Fruit fly (Drosophila melanogaster) whole organism, embryonic: ENCODE results near the gene chrb.

Experiments
- Awh ChIP-seq: fragments of 200-800 bp; sonication (Bioruptor generic); IDR thresholded peaks from 2 replicates; pipeline ENCODE4, ENCODE4 v1.3.6; 2022; ENCODE audit warnings: missing biosample characterization, missing genetic modification characterization
- CG13775 ChIP-seq: fragments of 200-800 bp; sonication (Bioruptor generic); optimal IDR thresholded peaks from 3 replicates; lab custom pipeline; 2017; ENCODE audit warnings: missing biosample characterization, mild to moderate bottlenecking, missing genetic modification characterization
- CG14710 ChIP-seq: fragments of 200-800 bp; sonication (Bioruptor generic); optimal IDR thresholded peaks from 3 replicates; lab custom pipeline; 2019; ENCODE audit warnings: missing biosample characterization, mild to moderate bottlenecking, missing genetic modification characterization, moderate library complexity
- CG14860 ChIP-seq: fragments of 200-800 bp; sonication (Bioruptor generic); IDR thresholded peaks from 3 replicates; pipeline ENCODE4 v1.3.6; 2022; ENCODE audit warnings: missing biosample characterization, missing genetic modification characterization; ENCODE audit not compliant: partially characterized antibody
- CG15269 ChIP-seq: fragments of 200-800 bp; sonication (Bioruptor generic); optimal IDR thresholded peaks from 2 replicates; lab custom pipeline; 2018; ENCODE audit warnings: missing biosample characterization, mild to moderate bottlenecking, missing genetic modification characterization, moderate library complexity
- CG1602 ChIP-seq: fragments of 200-800 bp; sonication (Bioruptor generic); optimal IDR thresholded peaks from 3 replicates; lab custom pipeline; 2016; ENCODE audit warnings: missing biosample characterization, missing genetic modification characterization
- CG1603 ChIP-seq: fragments of 200-800 bp; sonication (Bioruptor generic); optimal IDR thresholded peaks from 2 replicates; lab custom pipeline; 2019; ENCODE audit warnings: missing biosample characterization, mild to moderate bottlenecking, missing genetic modification characterization, moderate library complexity
- CG16815 ChIP-seq: fragments of 200-800 bp; sonication (Bioruptor generic); optimal IDR thresholded peaks from 3 replicates; lab custom pipeline; 2017; ENCODE audit warnings: missing biosample characterization, mild to moderate bottlenecking, missing genetic modification characterization
- CG17385 ChIP-seq: fragments of 200-800 bp; sonication (Bioruptor generic); optimal IDR thresholded peaks from 3 replicates; lab custom pipeline; 2018; ENCODE audit warnings: missing biosample characterization, mild to moderate bottlenecking, missing genetic modification characterization
- CG17612 ChIP-seq: fragments of 200-800 bp; sonication (Bioruptor generic); IDR thresholded peaks from 2 replicates; pipeline ENCODE4 v1.3.6; 2022; ENCODE audit warnings: missing biosample characterization, missing genetic modification characterization
- CG17912 ChIP-seq: fragments of 200-800 bp; sonication (Bioruptor generic); optimal IDR thresholded peaks from 2 replicates; lab custom pipeline; 2018; ENCODE audit warnings: missing biosample characterization, mild to moderate bottlenecking, missing genetic modification characterization
- CG2712 ChIP-seq: fragments of 200-800 bp; optimal IDR thresholded peaks from 3 replicates; lab custom pipeline; 2019; ENCODE audit warnings: missing biosample characterization, mild to moderate bottlenecking, missing genetic modification characterization, moderate library complexity
- CG31224 ChIP-seq: fragments of 200-800 bp; sonication (Bioruptor generic); IDR thresholded peaks from 2 replicates; pipeline ENCODE4 v1.3.6; 2022; ENCODE audit warnings: missing biosample characterization, missing genetic modification characterization
- CG3281 ChIP-seq: fragments of 200-800 bp; sonication (Bioruptor generic); optimal IDR thresholded peaks from 3 replicates; lab custom pipeline; 2017; ENCODE audit warnings: missing biosample characterization, mild to moderate bottlenecking, missing genetic modification characterization
- CG4424 ChIP-seq: fragments of 200-800 bp; sonication (Bioruptor generic); optimal IDR thresholded peaks from 3 replicates; lab custom pipeline; 2016; ENCODE audit warnings: missing biosample characterization, missing genetic modification characterization
- CG5180 ChIP-seq: fragments of 200-800 bp; sonication (Bioruptor generic); optimal IDR thresholded peaks from 3 replicates; lab custom pipeline; 2017; ENCODE audit warnings: missing biosample characterization, missing genetic modification characterization, mild to moderate bottlenecking, moderate library complexity, missing genetic modification reagents
- CG7556 ChIP-seq: fragments of 200-800 bp; sonication (Bioruptor generic); optimal IDR thresholded peaks from 2 replicates; lab custom pipeline; 2017; ENCODE audit warnings: missing biosample characterization, mild to moderate bottlenecking, missing genetic modification characterization
- CG7745 ChIP-seq: fragments of 200-800 bp; sonication (Bioruptor generic); optimal IDR thresholded peaks from 2 replicates; lab custom pipeline; 2018; ENCODE audit warnings: missing biosample characterization, mild to moderate bottlenecking, missing genetic modification characterization, moderate library complexity
- CG8089 ChIP-seq: fragments of 200-800 bp; sonication (Bioruptor generic); optimal IDR thresholded peaks from 3 replicates; lab custom pipeline; 2016; ENCODE audit warnings: missing biosample characterization, missing genetic modification characterization
- CG8765 ChIP-seq: fragments of 200-800 bp; sonication (Bioruptor generic); IDR thresholded peaks from 2 replicates; pipeline ENCODE4 v1.3.6; 2022; ENCODE audit warnings: missing biosample characterization, missing genetic modification characterization
- CG9215 ChIP-seq: fragments of 200-800 bp; sonication (Bioruptor generic); IDR thresholded peaks from 2 replicates; pipeline ENCODE4 v1.3.6; 2022; ENCODE audit warnings: missing biosample characterization, missing genetic modification characterization
- Ets97D ChIP-seq: fragments of 200-800 bp; sonication (Bioruptor generic); optimal IDR thresholded peaks from 3 replicates; lab custom pipeline; 2016; ENCODE audit warnings: missing biosample characterization, missing genetic modification characterization
- HHEX ChIP-seq: fragments of 200-800 bp; sonication (Bioruptor generic); optimal IDR thresholded peaks from 3 replicates; lab custom pipeline; 2017; ENCODE audit warnings: missing biosample characterization, mild to moderate bottlenecking, missing genetic modification characterization, missing genetic modification reagents
- Hsf ChIP-seq: fragments of 200-800 bp; sonication (Bioruptor generic); optimal IDR thresholded peaks from 3 replicates; lab custom pipeline; 2016; ENCODE audit warnings: missing biosample characterization, missing genetic modification characterization
- Jarid2 ChIP-seq: fragments of 200-800 bp; sonication (Bioruptor generic); optimal IDR thresholded peaks from 3 replicates; lab custom pipeline; 2017; ENCODE audit warnings: mild to moderate bottlenecking, missing biosample characterization, missing genetic modification reagents, missing genetic modification characterization
- Kr ChIP-seq: fragments of 200-800 bp; sonication (Bioruptor generic); optimal IDR thresholded peaks from 2 replicates; lab custom pipeline; 2017; ENCODE audit warnings: missing biosample characterization, mild to moderate bottlenecking, missing genetic modification characterization
- Nf-YA ChIP-seq: fragments of 200-800 bp; sonication (Bioruptor generic); IDR thresholded peaks from 2 replicates; pipeline ENCODE4 v1.3.6; 2022; ENCODE audit warnings: missing biosample characterization, missing genetic modification characterization
- Oaz ChIP-seq: fragments of 200-800 bp; sonication (Bioruptor generic); IDR thresholded peaks from 2 replicates; pipeline ENCODE4 v1.3.6; 2022; ENCODE audit warnings: missing biosample characterization, missing genetic modification characterization
- Oli ChIP-seq: fragments of 200-800 bp; sonication (Bioruptor generic); optimal IDR thresholded peaks from 2 replicates; lab custom pipeline; 2018; ENCODE audit warnings: missing biosample characterization, mild to moderate bottlenecking, missing genetic modification characterization, moderate library complexity
- Rfx ChIP-seq: fragments of 200-800 bp; sonication (Bioruptor generic); IDR thresholded peaks from 2 replicates; pipeline ENCODE4 v1.3.6; 2022; ENCODE audit warnings: missing biosample characterization, missing genetic modification characterization
- Six4 ChIP-seq: fragments of 200-800 bp; sonication (Bioruptor generic); optimal IDR thresholded peaks from 2 replicates; lab custom pipeline; 2016; ENCODE audit warnings: missing biosample characterization, missing genetic modification characterization
- Sox102F ChIP-seq: fragments of 200-800 bp; sonication (Bioruptor generic); optimal IDR thresholded peaks from 2 replicates; lab custom pipeline; 2018; ENCODE audit warnings: missing biosample characterization, mild to moderate bottlenecking, missing genetic modification characterization, moderate library complexity
- Taf1 ChIP-seq: fragments of 200-800 bp; sonication (Bioruptor generic); IDR thresholded peaks from 2 replicates; pipeline ENCODE4 v1.3.6; 2022; ENCODE audit warnings: missing biosample characterization, missing genetic modification characterization
- YL-1 ChIP-seq: fragments of 200-800 bp; sonication (Bioruptor generic); optimal IDR thresholded peaks from 3 replicates; lab custom pipeline; 2017; ENCODE audit warnings: missing biosample characterization, mild to moderate bottlenecking, missing genetic modification characterization
- bcd ChIP-seq: fragments of 200-800 bp; sonication (Bioruptor generic); optimal IDR thresholded peaks from 2 replicates; lab custom pipeline; 2017; ENCODE audit warnings: missing biosample characterization, mild to moderate bottlenecking, missing genetic modification characterization
- cas ChIP-seq: fragments of 200-800 bp; sonication (Bioruptor generic); IDR thresholded peaks from 2 replicates; pipeline ENCODE4 v1.3.6; 2022; ENCODE audit warnings: missing biosample characterization, missing genetic modification characterization
- fu2 ChIP-seq: fragments of 200-800 bp; sonication (Bioruptor generic); optimal IDR thresholded peaks from 2 replicates; lab custom pipeline; 2016; ENCODE audit warnings: missing biosample characterization, missing genetic modification characterization
- gcm2 ChIP-seq: fragments of 200-800 bp; sonication (Bioruptor generic); optimal IDR thresholded peaks from 2 replicates; lab custom pipeline; 2016; ENCODE audit warnings: missing biosample characterization, missing genetic modification characterization
- ken ChIP-seq: fragments of 200-800 bp; sonication (Bioruptor generic); IDR thresholded peaks from 3 replicates; pipeline ENCODE4 v1.3.6; 2022; ENCODE audit warnings: missing biosample characterization, missing genetic modification characterization
- luna ChIP-seq: fragments of 200-800 bp; sonication (Bioruptor generic); optimal IDR thresholded peaks from 2 replicates; lab custom pipeline; 2016; ENCODE audit warnings: missing biosample characterization, missing genetic modification characterization
- nom ChIP-seq: fragments of 200-800 bp; sonication (Bioruptor generic); optimal IDR thresholded peaks from 2 replicates; lab custom pipeline; 2017; ENCODE audit warnings: missing biosample characterization, missing genetic modification characterization, mild to moderate bottlenecking, moderate library complexity, missing genetic modification reagents
- onecut ChIP-seq: fragments of 200-800 bp; sonication (Bioruptor generic); IDR thresholded peaks from 2 replicates; pipeline ENCODE4 v1.3.6; 2022; ENCODE audit warnings: missing biosample characterization, missing genetic modification characterization
- org-1 ChIP-seq: fragments of 200-800 bp; sonication (Bioruptor generic); optimal IDR thresholded peaks from 2 replicates; lab custom pipeline; 2017; ENCODE audit warnings: missing biosample characterization, missing genetic modification characterization
- pzg ChIP-seq: fragments of 200-800 bp; sonication (Bioruptor generic); optimal IDR thresholded peaks from 3 replicates; lab custom pipeline; 2018; ENCODE audit warnings: missing biosample characterization, mild to moderate bottlenecking, missing genetic modification characterization, moderate library complexity
- row ChIP-seq: fragments of 200-800 bp; sonication (Bioruptor generic); IDR thresholded peaks from 3 replicates; pipeline ENCODE4 v1.3.6; 2022; ENCODE audit warnings: missing biosample characterization, missing genetic modification characterization
- sens ChIP-seq: fragments of 200-800 bp; sonication (Bioruptor generic); peaks from one replicate; lab custom pipeline; 2016; ENCODE audit warnings: missing biosample characterization, missing genetic modification characterization
- seq ChIP-seq: fragments of 200-800 bp; sonication (Bioruptor generic); IDR thresholded peaks from 2 replicates; pipeline ENCODE4 v1.3.6; 2022; ENCODE audit warnings: missing biosample characterization, missing genetic modification characterization
- sisA ChIP-seq: fragments of 200-800 bp; sonication (Bioruptor generic); IDR thresholded peaks from 2 replicates; pipeline ENCODE4 v1.3.6; 2022; ENCODE audit warnings: missing biosample characterization, missing genetic modification characterization
- sna ChIP-seq: fragments of 200-800 bp; sonication (Bioruptor generic); IDR thresholded peaks from 2 replicates; pipeline ENCODE4 v1.3.6; 2022; ENCODE audit warnings: missing biosample characterization, missing genetic modification characterization; ENCODE audit not compliant: partially characterized antibody
- trem ChIP-seq: fragments of 200-800 bp; optimal IDR thresholded peaks from 3 replicates; lab custom pipeline; 2019; ENCODE audit warnings: missing biosample characterization, mild to moderate bottlenecking, missing genetic modification characterization, moderate library complexity

The chrb gene

dm6 chr3L:11534391-11535246, 47.3 kb downstream of the chrb start (continued):
- TF ChIP-seq CG3281 (GFP tag; lab: Kevin White, UChicago) (no peak), pzg (no peak), Awh (GFP tag; lab: Robert Waterston, UW) (0 out of 2 replicates have a peak, but pooled peaks have one; percentile 7), CG17912 (GFP tag; lab: Kevin White, UChicago) (no peak), cas (GFP tag; lab: Robert Waterston, UW) (no peak), sisA (GFP tag; lab: Robert Waterston, UW) (no peak), row (GFP tag; lab: Robert Waterston, UW) (peak; percentile 51; the same call in 2 of the 3 replicates), Kr (no peak), Six4 (GFP tag; lab: Kevin White, UChicago) (no peak), onecut (GFP tag; lab: Robert Waterston, UW) (no peak), CG7745 (tag; lab: Kevin White, UChicago) (no peak), CG1602 (GFP tag; lab: Kevin White, UChicago) (no peak), CG9215 (GFP tag; lab: Robert Waterston, UW) (no peak), CG14710 (tag; lab: Kevin White, UChicago) (no peak), Nf-YA (GFP tag; lab: Robert Waterston, UW) (no peak), Jarid2 (peak; percentile 68), sna (GFP tag; lab: Robert Waterston, UW) (no peak), CG7556 (peak; percentile 21), CG8765 (GFP tag; lab: Robert Waterston, UW) (no peak), Taf1 (GFP tag; lab: Robert Waterston, UW) (no peak), Sox102F (GFP tag; lab: Kevin White, UChicago) (peak; percentile 55), trem (no peak), CG4424 (GFP tag; lab: Kevin White, UChicago) (no peak), Ets97D (GFP tag; lab: Kevin White, UChicago) (no peak), bcd (GFP tag; lab: Kevin White, UChicago) (no peak), CG16815 (GFP tag; lab: Kevin White, UChicago) (no peak), fu2 (no peak), CG31224 (GFP tag; lab: Robert Waterston, UW) (no peak), nom (GFP tag; lab: Kevin White, UChicago) (no peak), CG14860 (GFP tag; lab: Robert Waterston, UW) (no peak), Oaz (GFP tag; lab: Robert Waterston, UW) (0 out of 2 replicates have a peak, but pooled peaks have one; percentile 23), CG2712 (peak; percentile 4), org-1 (GFP tag; lab: Kevin White, UChicago) (no peak), Rfx (peak; percentile 51; the same call in 1 of the 2 replicates), YL-1 (GFP tag; lab: Kevin White, UChicago) (no peak), sens (GFP tag; lab: Kevin White, UChicago) (no peak), CG1603 (tag; lab: Kevin White, UChicago) (no peak), CG5180 (GFP tag; lab: Kevin White, UChicago) (no peak), gcm2 (no peak), ken (GFP tag; lab: Robert Waterston, UW) (no peak), luna (no peak), CG13775 (GFP tag; lab: Kevin White, UChicago) (peak; percentile 13), seq (GFP tag; lab: Robert Waterston, UW) (no peak), Hsf (GFP tag; lab: Kevin White, UChicago) (no peak), HHEX (GFP tag; lab: Kevin White, UChicago) (no peak), CG15269 (tag; lab: Kevin White, UChicago) (peak; percentile 51), Oli (tag; lab: Kevin White, UChicago) (no peak), CG17385 (GFP tag; lab: Kevin White, UChicago) (peak; percentile 33), CG17612 (GFP tag; lab: Robert Waterston, UW) (no peak), CG8089 (GFP tag; lab: Kevin White, UChicago) (no peak)
